Fruit fly (Drosophila melanogaster): ENCODE results near the gene CG6761.
A peak's percentile ranks its signal among the peaks of the same experiment; 100 is the strongest.

The CG6761 gene

DNA sequence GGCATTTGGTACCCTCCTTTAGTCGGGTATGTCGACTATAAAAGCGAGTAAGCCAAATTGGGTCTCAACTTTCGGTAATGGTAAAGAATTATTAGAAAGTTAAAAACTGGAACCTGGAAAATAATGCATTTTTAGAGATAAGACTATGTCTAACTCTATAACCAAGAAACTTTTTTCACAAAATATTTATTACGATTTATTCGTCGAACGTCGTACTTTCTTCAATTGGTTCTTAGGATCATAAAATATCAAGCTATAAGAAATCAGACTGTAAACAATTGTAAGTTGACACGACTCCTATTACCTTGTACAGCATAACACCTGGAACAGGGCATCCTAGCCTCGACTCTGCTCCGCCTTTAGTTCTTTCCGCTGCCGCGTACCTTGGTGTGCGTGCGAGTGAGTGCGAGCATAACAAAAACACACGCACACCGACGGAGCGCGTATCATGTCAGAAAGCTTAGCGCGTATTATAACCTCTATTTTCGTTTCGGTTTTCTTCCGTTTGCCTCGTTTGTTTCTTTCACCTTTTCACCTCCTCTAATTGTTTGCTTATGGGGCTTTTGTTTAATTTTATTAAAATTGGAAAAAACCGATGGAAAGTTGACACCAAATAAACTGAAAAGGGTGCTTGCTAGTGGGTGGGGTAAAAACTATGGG lies 10.4 kb downstream of the CG6761 start (continued):
- TF ChIP-seq Taf1 (GFP tag; IDR thresholded peaks at IDR 0.05) (peak; percentile 76), schlank (tag; optimal IDR thresholded peaks at IDR 0.05) (peak; percentile 85), Bdp1 (GFP tag; optimal IDR thresholded peaks at IDR 0.05) (peak; percentile 90), CG34422 (GFP tag; IDR thresholded peaks at IDR 0.05) (peak; percentile 75; the same call in 1 of the 3 replicates), usp (GFP tag; optimal IDR thresholded peaks at IDR 0.05) (no peak), pb (GFP tag; optimal IDR thresholded peaks at IDR 0.05) (peak; percentile 96), HHEX (GFP tag; optimal IDR thresholded peaks at IDR 0.05) (peak; percentile 96), CG7963 (GFP tag; IDR thresholded peaks at IDR 0.05; ENCODE audit: partially characterized antibody) (no peak), jing (GFP tag; optimal IDR thresholded peaks at IDR 0.05) (peak; percentile 91), CG9797 (GFP tag; optimal IDR thresholded peaks at IDR 0.05) (peak; percentile 41), inv (GFP tag; IDR thresholded peaks at IDR 0.05; ENCODE audit: partially characterized antibody) (no peak), CG9727 (GFP tag; optimal IDR thresholded peaks at IDR 0.05) (peak; percentile 98), Lpt (GFP tag; optimal IDR thresholded peaks at IDR 0.05) (no peak), hb (GFP tag; IDR thresholded peaks at IDR 0.05; ENCODE audit: partially characterized antibody) (no peak), lmd (GFP tag; IDR thresholded peaks at IDR 0.05) (peak; percentile 93), br (optimal IDR thresholded peaks at IDR 0.05) (no peak), CG6813 (GFP tag; optimal IDR thresholded peaks at IDR 0.05) (peak; percentile 89), Bgb (GFP tag; IDR thresholded peaks at IDR 0.05; ENCODE audit: partially characterized antibody) (no peak), CG4404 (GFP tag; IDR thresholded peaks at IDR 0.05) (peak; percentile 81), jumu (GFP tag; optimal IDR thresholded peaks at IDR 0.05) (peak; percentile 97), CG43689 (GFP tag; IDR thresholded peaks at IDR 0.05) (peak; percentile 75), dan (GFP tag; IDR thresholded peaks at IDR 0.05) (peak; percentile 63; the same call in 1 of the 2 replicates), ato (GFP tag; IDR thresholded peaks at IDR 0.05; ENCODE audit: partially characterized antibody) (no peak), odd (GFP tag; optimal IDR thresholded peaks at IDR 0.05) (peak; percentile 95), ase (GFP tag; IDR thresholded peaks at IDR 0.05) (peak; percentile 75; the same call in 2 of the 3 replicates), Kr (GFP tag; optimal IDR thresholded peaks at IDR 0.05) (no peak), prd (optimal IDR thresholded peaks at IDR 0.05) (no peak), prd (GFP tag; IDR thresholded peaks at IDR 0.05) (peak; percentile 92), Dp (GFP tag; optimal IDR thresholded peaks at IDR 0.05) (no peak), Fer2 (tag; optimal IDR thresholded peaks at IDR 0.05) (peak; percentile 88), CG9876 (GFP tag; optimal IDR thresholded peaks at IDR 0.05) (peak; percentile 95), CG42726 (GFP tag; IDR thresholded peaks at IDR 0.05; ENCODE audit: partially characterized antibody) (no peak), CG11093 (GFP tag; IDR thresholded peaks at IDR 0.05) (peak; percentile 88), C15 (GFP tag; IDR thresholded peaks at IDR 0.05) (peak; percentile 69; the same call in 1 of the 3 replicates), grn (GFP tag; optimal IDR thresholded peaks at IDR 0.05) (peak; percentile 62), sens (GFP tag) (peak; percentile 100), Optix (GFP tag; IDR thresholded peaks at IDR 0.05) (peak; percentile 86), pho (GFP tag; optimal IDR thresholded peaks at IDR 0.05) (peak; percentile 98), CG31224 (GFP tag; IDR thresholded peaks at IDR 0.05) (peak; percentile 81), CG1529 (GFP tag; optimal IDR thresholded peaks at IDR 0.05) (peak; percentile 96), CG11398 (GFP tag; optimal IDR thresholded peaks at IDR 0.05) (peak; percentile 93), CG17612 (GFP tag; IDR thresholded peaks at IDR 0.05) (peak; percentile 64), so (GFP tag; IDR thresholded peaks at IDR 0.05) (peak; percentile 86; the same call in 2 of the 3 replicates), CTCF (GFP tag; optimal IDR thresholded peaks at IDR 0.05) (peak; percentile 52), CG15269 (tag; optimal IDR thresholded peaks at IDR 0.05) (peak; percentile 96), mld (GFP tag; IDR thresholded peaks at IDR 0.05; ENCODE audit: partially characterized antibody) (no peak), BtbVII (GFP tag; optimal IDR thresholded peaks at IDR 0.05) (peak; percentile 96), CG4360 (GFP tag; IDR thresholded peaks at IDR 0.05) (no peak), Max (GFP tag; optimal IDR thresholded peaks at IDR 0.05) (peak; percentile 94), CG13424 (tag; optimal IDR thresholded peaks at IDR 0.05) (peak; percentile 97), sob (GFP tag; IDR thresholded peaks at IDR 0.05) (peak; percentile 92)
